Fruit fly (Drosophila melanogaster) whole organism, wandering third instar larva: ENCODE measurements around the gene Lcp65Aa.

Experiments
- Abd-B ChIP-seq: fragments of >200 bp; optimal IDR thresholded peaks from 2 replicates; lab custom pipeline; 2017; ENCODE audit warnings: missing biosample characterization, missing genetic modification characterization
- CG32264 ChIP-seq: fragments of 200-800 bp; sonication (Bioruptor generic); optimal IDR thresholded peaks from 2 replicates; lab custom pipeline; 2016; ENCODE audit warnings: missing biosample characterization, missing genetic modification characterization
- CrebA ChIP-seq: fragments of 200-800 bp; sonication (Bioruptor generic); optimal IDR thresholded peaks from 2 replicates; lab custom pipeline; 2016; ENCODE audit warnings: missing biosample characterization, mild to moderate bottlenecking, missing genetic modification characterization, borderline replicate concordance
- Dfd ChIP-seq: fragments of >200 bp; optimal IDR thresholded peaks from 2 replicates; lab custom pipeline; 2017; ENCODE audit warnings: missing biosample characterization, missing genetic modification characterization
- Dif ChIP-seq: fragments of 200-275, 200-300 bp; sonication (Bioruptor generic); optimal IDR thresholded peaks from 2 replicates; lab custom pipeline; 2018; ENCODE audit warnings: missing biosample characterization, missing genetic modification characterization; ENCODE audit not compliant: partially characterized antibody
- HLH106 ChIP-seq: fragments of 200-800 bp; optimal IDR thresholded peaks from 3 replicates; lab custom pipeline; 2019; ENCODE audit warnings: missing biosample characterization, mild to moderate bottlenecking, missing genetic modification characterization, moderate library complexity
- Hnf4 ChIP-seq: fragments of 200-800 bp; sonication (Bioruptor generic); optimal IDR thresholded peaks from 2 replicates; lab custom pipeline; 2016; ENCODE audit warnings: missing biosample characterization, mild to moderate bottlenecking, missing genetic modification characterization
- Hr78 ChIP-seq: fragments of >200 bp; optimal IDR thresholded peaks from 2 replicates; lab custom pipeline; 2017; ENCODE audit warnings: missing biosample characterization, missing genetic modification characterization
- Hr83 ChIP-seq: fragments of 200-300 bp; sonication (Bioruptor generic); optimal IDR thresholded peaks from 2 replicates; lab custom pipeline; 2016; ENCODE audit warnings: missing biosample characterization, mild to moderate bottlenecking, missing genetic modification characterization, moderate library complexity; ENCODE audit not compliant: poor library complexity, severe bottlenecking
- Jra ChIP-seq: sonication (Bioruptor generic); optimal IDR thresholded peaks from 2 replicates; lab custom pipeline; 2016; ENCODE audit warnings: missing biosample characterization, missing genetic modification characterization
- Mio ChIP-seq: sonication (Bioruptor generic); optimal IDR thresholded peaks from 2 replicates; lab custom pipeline; 2016; ENCODE audit warnings: missing biosample characterization, missing genetic modification characterization
- Myc ChIP-seq: fragments of >200 bp; optimal IDR thresholded peaks from 2 replicates; lab custom pipeline; 2017
- N ChIP-seq: fragments of >200 bp; optimal IDR thresholded peaks from 2 replicates; lab custom pipeline; 2018; ENCODE audit warnings: missing biosample characterization, missing external identifiers, missing genetic modification characterization
- Sp1 ChIP-seq: fragments of 200-800 bp; sonication (Bioruptor generic); optimal IDR thresholded peaks from 3 replicates; lab custom pipeline; 2019; ENCODE audit warnings: missing biosample characterization, mild to moderate bottlenecking, missing genetic modification characterization, moderate library complexity
- Vsx2 ChIP-seq: fragments of 200-300, 225-300 bp; sonication (Bioruptor generic); optimal IDR thresholded peaks from 2 replicates; lab custom pipeline; 2018; ENCODE audit warnings: missing biosample characterization, missing genetic modification characterization; ENCODE audit not compliant: partially characterized antibody
- br ChIP-seq: fragments of 200-800 bp; sonication (Bioruptor generic); optimal IDR thresholded peaks from 2 replicates; lab custom pipeline; 2016; ENCODE audit warnings: missing biosample characterization, missing genetic modification characterization
- dl ChIP-seq, 2 experiments: fragments of 175-275, 200-275 bp in 1 of 2; fragments of 200-275 bp in 1 of 2; sonication (Bioruptor generic); optimal IDR thresholded peaks; lab custom pipeline; 2018; ENCODE audit warnings: mild to moderate bottlenecking in 2 of 2, missing biosample characterization in 2 of 2, missing genetic modification characterization in 2 of 2, moderate library complexity in 2 of 2; ENCODE audit not compliant: partially characterized antibody in 2 of 2, insufficient read depth in 1 of 2
- dmrt93B ChIP-seq: fragments of 200-800 bp; sonication (Bioruptor generic); optimal IDR thresholded peaks from 2 replicates; lab custom pipeline; 2018; ENCODE audit warnings: missing biosample characterization, mild to moderate bottlenecking, missing genetic modification characterization
- dsf ChIP-seq: sonication (Bioruptor generic); optimal IDR thresholded peaks from 2 replicates; lab custom pipeline; 2016; ENCODE audit warnings: missing biosample characterization, missing genetic modification characterization, borderline replicate concordance
- ey ChIP-seq: fragments of 200-800 bp; sonication (Bioruptor generic); optimal IDR thresholded peaks from 2 replicates; lab custom pipeline; 2016; ENCODE audit warnings: missing biosample characterization, missing genetic modification characterization
- foxo ChIP-seq, 2 experiments: fragments of 200-800 bp; sonication (Bioruptor generic); optimal IDR thresholded peaks; 2 replicates in 1 of 2; 3 replicates in 1 of 2; lab custom pipeline; 2016 to 2017; ENCODE audit warnings: missing biosample characterization in 2 of 2, missing genetic modification characterization in 2 of 2
- h ChIP-seq: fragments of 200-800 bp; sonication (Bioruptor generic); optimal IDR thresholded peaks from 3 replicates; lab custom pipeline; 2016; ENCODE audit warnings: missing biosample characterization, mild to moderate bottlenecking, missing genetic modification characterization
- lola ChIP-seq: fragments of >200 bp; optimal IDR thresholded peaks from 2 replicates; lab custom pipeline; 2017; ENCODE audit warnings: missing biosample characterization, missing genetic modification characterization
- pan ChIP-seq: fragments of >200 bp; optimal IDR thresholded peaks from 2 replicates; lab custom pipeline; 2017
- psq ChIP-seq: fragments of 200-800 bp; sonication (Bioruptor generic); optimal IDR thresholded peaks from 3 replicates; lab custom pipeline; 2017; ENCODE audit warnings: missing biosample characterization, mild to moderate bottlenecking, missing genetic modification characterization, moderate library complexity
- rgr ChIP-seq: fragments of 200-800 bp; sonication (Bioruptor generic); optimal IDR thresholded peaks from 3 replicates; lab custom pipeline; 2016; ENCODE audit warnings: missing biosample characterization, mild to moderate bottlenecking, missing genetic modification characterization
- usp ChIP-seq: fragments of >200 bp; optimal IDR thresholded peaks from 2 replicates; lab custom pipeline; 2017; ENCODE audit warnings: missing biosample characterization, missing genetic modification characterization
- woc ChIP-seq: sonication (Bioruptor generic); optimal IDR thresholded peaks from 2 replicates; lab custom pipeline; 2016; ENCODE audit warnings: missing biosample characterization, mild to moderate bottlenecking, missing genetic modification characterization

The Lcp65Aa gene

dm6 chr3L:6132009-6132408 lies 19.1 kb upstream of the Lcp65Aa start, which contains the start of gene Cpr65Au:
Gene Cpr65Au (minus strand): TSS chr3L:6132109.
- TF ChIP-seq Jra (no peak), foxo (GFP tag; optimal IDR thresholded peaks at IDR 0.05; lab: Kevin White, UChicago) (no peak), Mio (no peak), pan (lab: Kevin White, UChicago) (no peak), Myc (no peak), dl (GFP tag; optimal IDR thresholded peaks at IDR 0.05; lab: Kevin White, UChicago; ENCODE audit: insufficient read depth in 1 of 2, partially characterized antibody in 2 of 2) (no peak), dsf (GFP tag; lab: Kevin White, UChicago) (no peak), dmrt93B (GFP tag; lab: Kevin White, UChicago) (no peak), usp (no peak), h (GFP tag; lab: Kevin White, UChicago) (no peak)

DNA sequence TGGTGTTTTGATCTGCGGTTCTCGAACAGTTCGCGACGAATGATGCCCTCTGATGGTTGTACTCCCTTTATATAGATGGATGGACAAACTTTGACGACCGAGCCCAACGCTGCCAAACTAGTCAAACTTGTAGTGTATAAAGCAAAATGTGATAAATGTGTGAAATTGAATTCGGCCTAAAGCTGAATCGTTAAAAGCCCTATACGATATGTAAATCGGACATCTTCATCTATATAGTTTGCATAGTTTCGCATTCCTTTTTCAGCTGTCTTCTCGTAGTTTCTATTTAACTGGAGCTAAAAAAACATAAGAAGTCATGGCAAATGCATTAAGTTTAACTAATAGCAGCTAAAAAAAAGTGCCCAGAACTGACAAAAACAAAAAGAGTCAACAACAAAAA lies 17.6 kb upstream of the Lcp65Aa start, which contains the start of gene Lcp65Ag2:
Gene Lcp65Ag2, minus strand, starts transcription at position 48 of the 400 bp plus-strand sequence.
- no peak for TF ChIP-seq h (GFP tag; lab: Kevin White, UChicago)
- TF ChIP-seq CG32264 (GFP tag; lab: Kevin White, UChicago) = no peak
- no peak for TF ChIP-seq br (GFP tag; lab: Kevin White, UChicago)
- TF ChIP-seq Dif (GFP tag; lab: Kevin White, UChicago) = no peak
- no peak for TF ChIP-seq rgr (GFP tag; lab: Kevin White, UChicago)
- no peak for TF ChIP-seq woc (GFP tag; lab: Kevin White, UChicago)
- TF ChIP-seq N = no peak
- TF ChIP-seq Dfd (GFP tag; lab: Kevin White, UChicago) = no peak
- TF ChIP-seq Mio = no peak
- TF ChIP-seq dsf (GFP tag; lab: Kevin White, UChicago) = no peak
- TF ChIP-seq lola (GFP tag; lab: Kevin White, UChicago) = no peak
- TF ChIP-seq Hnf4 = no peak
- no peak for TF ChIP-seq ey (GFP tag; lab: Kevin White, UChicago)
- no peak for TF ChIP-seq Hr83 (GFP tag; lab: Kevin White, UChicago)
- TF ChIP-seq foxo (GFP tag; optimal IDR thresholded peaks at IDR 0.05; lab: Kevin White, UChicago) = no peak

DNA sequence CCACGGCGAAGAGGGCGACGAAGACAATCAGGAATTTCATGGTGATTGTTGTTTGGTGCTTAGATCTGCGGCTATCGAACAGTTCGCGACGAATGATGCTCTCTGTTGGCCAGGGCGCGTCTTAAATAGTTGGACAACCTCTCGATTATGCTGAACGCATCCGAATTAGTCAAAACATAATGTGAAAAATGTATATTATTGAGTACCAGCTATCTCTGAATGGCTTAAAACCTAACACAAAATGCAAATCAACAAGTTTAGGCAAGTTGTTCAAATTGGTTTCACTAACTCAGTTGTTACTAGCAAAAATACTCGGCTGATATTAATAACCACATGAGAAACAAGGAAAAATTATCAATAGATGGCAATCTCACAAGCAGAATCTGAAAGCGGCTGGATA lies 15.9 kb upstream of the Lcp65Aa start, which contains the start of gene Lcp65Ag1:
Gene Lcp65Ag1, minus strand, starts transcription at position 101 of the 400 bp plus-strand sequence.
- TF ChIP-seq CrebA (GFP tag; lab: Kevin White, UChicago) (no peak), woc (GFP tag; lab: Kevin White, UChicago) (no peak), pan (lab: Kevin White, UChicago) (no peak), Dif (GFP tag; lab: Kevin White, UChicago) (no peak), Sp1 (no peak), CG32264 (GFP tag; lab: Kevin White, UChicago) (no peak), dl (GFP tag; optimal IDR thresholded peaks at IDR 0.05; lab: Kevin White, UChicago; ENCODE audit: insufficient read depth in 1 of 2, partially characterized antibody in 2 of 2) (no peak), Hr78 (GFP tag; lab: Kevin White, UChicago) (no peak), psq (GFP tag; lab: Kevin White, UChicago) (no peak)

- TF ChIP-seq Jra (no peak), Hr78 (GFP tag; lab: Kevin White, UChicago) (no peak), woc (GFP tag; lab: Kevin White, UChicago) (no peak), Myc (no peak), dsf (GFP tag; lab: Kevin White, UChicago) (no peak)
Observed at dm6 chr3L:6136691-6137090, 14.4 kb upstream of the Lcp65Aa start, which contains the start of gene Lcp65Af. Gene Lcp65Af (minus strand): TSS chr3L:6136791.

DNA sequence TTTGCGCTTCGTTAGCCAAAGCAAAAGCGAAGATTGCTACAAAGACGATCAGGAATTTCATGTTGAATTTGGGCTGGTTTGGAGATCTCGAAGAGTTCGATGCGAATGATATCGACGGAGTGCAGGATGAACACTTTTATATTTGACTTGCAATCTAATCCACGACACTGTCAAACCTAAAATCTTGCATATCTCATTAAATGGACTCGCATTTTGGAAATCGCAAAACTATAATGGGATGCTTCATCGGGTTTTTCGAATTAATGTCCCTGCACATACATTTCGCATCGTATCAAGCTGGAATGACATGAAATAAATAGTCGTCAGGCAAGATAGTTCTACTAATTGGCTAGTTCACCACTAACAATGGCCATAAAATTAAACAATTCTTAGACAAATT lies 13.1 kb upstream of the Lcp65Aa start, which contains the start of gene Lcp65Ae:
Gene Lcp65Ae, minus strand, starts transcription at position 101 of the 400 bp plus-strand sequence.
- TF ChIP-seq Dif (GFP tag; lab: Kevin White, UChicago) (no peak), Vsx2 (GFP tag; lab: Kevin White, UChicago) (no peak), Abd-B (GFP tag; lab: Kevin White, UChicago) (no peak), Sp1 (no peak), Dfd (GFP tag; lab: Kevin White, UChicago) (no peak), HLH106 (tag; lab: Kevin White, UChicago) (no peak), rgr (GFP tag; lab: Kevin White, UChicago) (no peak), woc (GFP tag; lab: Kevin White, UChicago) (no peak), Jra (no peak), usp (no peak)
